Worm (Caenorhabditis elegans) whole organism, L4 larva: ENCODE data around the gene C42D4.19.

Source experiments
- D1046.2 ChIP-seq: fragments of 200-800 bp; sonication (Bioruptor generic); IDR thresholded peaks from 2 replicates; pipeline ENCODE4 v1.3.6; 2022; ENCODE audit warnings: missing genetic modification characterization, missing compliant biosample characterization
- F26F4.8 ChIP-seq: fragments of 200-800 bp; sonication (Bioruptor generic); conservative IDR thresholded peaks from 2 replicates; pipeline ENCODE4 v1.3.6; 2022; ENCODE audit warnings: missing genetic modification characterization, missing compliant biosample characterization
- T20F7.1 ChIP-seq: fragments of 200-800 bp; sonication (Bioruptor generic); optimal IDR thresholded peaks from 2 replicates; lab custom pipeline; 2018; ENCODE audit warnings: mild to moderate bottlenecking, missing genetic modification characterization, missing compliant biosample characterization
- Y48G9A.11 ChIP-seq: fragments of 200-800 bp; sonication (Bioruptor generic); IDR thresholded peaks from 2 replicates; pipeline ENCODE4 v1.3.6; 2022; ENCODE audit warnings: missing genetic modification reagents, missing genetic modification characterization, missing compliant biosample characterization
- ZK337.2 ChIP-seq: fragments of 200-800 bp; sonication (Bioruptor generic); IDR thresholded peaks from 2 replicates; pipeline ENCODE4 v1.3.6; 2022; ENCODE audit warnings: missing genetic modification reagents, missing genetic modification characterization, missing compliant biosample characterization
- aha-1 ChIP-seq: fragments of 150-350 bp; peaks from one replicate; lab custom pipeline; 2014; ENCODE audit warnings: missing biosample characterization, missing genetic modification characterization
- aly-2 ChIP-seq: sonication (generic microtip); optimal IDR thresholded peaks from 2 replicates; lab custom pipeline; 2018; ENCODE audit warnings: missing biosample characterization, missing genetic modification characterization
- ama-1 ChIP-seq: fragments of 150-350 bp; optimal IDR thresholded peaks from 2 replicates; lab custom pipeline; 2014; ENCODE audit warnings: inconsistent platforms, mixed read lengths
- arid-1 ChIP-seq: fragments of 200-800 bp; sonication (Bioruptor generic); conservative IDR thresholded peaks from 2 replicates; pipeline ENCODE4 v1.3.6; 2022; ENCODE audit warnings: missing genetic modification reagents, missing genetic modification characterization, missing compliant biosample characterization
- ceh-20 ChIP-seq: fragments of 200-800 bp; sonication (Bioruptor generic); IDR thresholded peaks from 2 replicates; pipeline ENCODE4 v1.3.6; 2022; ENCODE audit warnings: missing genetic modification reagents, missing genetic modification characterization, missing compliant biosample characterization
- ceh-32 ChIP-seq: sonication (generic microtip); optimal IDR thresholded peaks from 2 replicates; lab custom pipeline; 2016; ENCODE audit warnings: mild to moderate bottlenecking, missing genetic modification characterization, missing compliant biosample characterization; ENCODE audit not compliant: poor library complexity
- ceh-44 ChIP-seq: fragments of 200-800 bp; sonication (Bioruptor generic); IDR thresholded peaks from 2 replicates; pipeline ENCODE4 v1.3.6; 2022; ENCODE audit warnings: missing genetic modification reagents, missing genetic modification characterization, missing compliant biosample characterization
- ceh-62 ChIP-seq: sonication (generic microtip); optimal IDR thresholded peaks from 2 replicates; lab custom pipeline; 2017; ENCODE audit warnings: missing biosample characterization, missing genetic modification characterization
- daf-16 ChIP-seq, 3 experiments: sonication (generic microtip); optimal IDR thresholded peaks; 2 replicates each; lab custom pipeline; 2016 to 2017; ENCODE audit warnings: missing genetic modification characterization in 3 of 3, missing genetic modification reagents in 3 of 3, mild to moderate bottlenecking in 2 of 3, missing compliant biosample characterization in 2 of 3, missing biosample characterization in 1 of 3, moderate library complexity in 1 of 3
- dmd-6 ChIP-seq: fragments of 200-800 bp; sonication (Bioruptor generic); IDR thresholded peaks from 2 replicates; pipeline ENCODE4 v1.3.6; 2022; ENCODE audit warnings: missing genetic modification reagents, missing genetic modification characterization, missing compliant biosample characterization
- dmd-8 ChIP-seq: fragments of 200-800 bp; sonication (Bioruptor generic); IDR thresholded peaks from 2 replicates; pipeline ENCODE4 v1.3.6; 2022; ENCODE audit warnings: missing genetic modification characterization, missing compliant biosample characterization
- dve-1 ChIP-seq: sonication (generic microtip); optimal IDR thresholded peaks from 2 replicates; lab custom pipeline; 2017; ENCODE audit warnings: antibody characterized with exemption, mild to moderate bottlenecking, missing genetic modification characterization, missing compliant biosample characterization; ENCODE audit not compliant: insufficient read depth
- egl-27 ChIP-seq: sonication (generic microtip); optimal IDR thresholded peaks from 3 replicates; lab custom pipeline; 2017; ENCODE audit warnings: missing biosample characterization, missing genetic modification reagents, missing genetic modification characterization
- fos-1 ChIP-seq: fragments of 150-350 bp; optimal IDR thresholded peaks from 2 replicates; lab custom pipeline; 2014; ENCODE audit warnings: missing biosample characterization, missing genetic modification characterization
- hlh-30 ChIP-seq: sonication (generic microtip); optimal IDR thresholded peaks from 2 replicates; lab custom pipeline; 2017; ENCODE audit warnings: antibody characterized with exemption, mild to moderate bottlenecking, missing genetic modification characterization, missing compliant biosample characterization; ENCODE audit not compliant: insufficient read depth
- hmg-1.1 ChIP-seq: fragments of 200-800 bp; sonication (Bioruptor generic); IDR thresholded peaks from 2 replicates; pipeline ENCODE4 v1.3.6; 2022; ENCODE audit warnings: missing genetic modification reagents, missing genetic modification characterization, missing compliant biosample characterization
- jun-1 ChIP-seq: fragments of 150-350 bp; optimal IDR thresholded peaks from 2 replicates; lab custom pipeline; 2014; ENCODE audit warnings: missing biosample characterization, missing genetic modification reagents, missing genetic modification characterization
- lin-15B ChIP-seq: fragments of 150-350 bp; sonication (generic microtip); optimal IDR thresholded peaks from 3 replicates; lab custom pipeline; 2014; ENCODE audit warnings: missing biosample characterization, missing genetic modification characterization
- lin-39 ChIP-seq: fragments of 150-350 bp; optimal IDR thresholded peaks from 2 replicates; lab custom pipeline; 2014; ENCODE audit warnings: missing biosample characterization, missing genetic modification reagents, missing genetic modification characterization
- madf-5 ChIP-seq, 2 experiments: fragments of 200-800 bp; sonication (Bioruptor generic); IDR thresholded peaks; 2 replicates each; pipeline ENCODE4 v1.3.6; 2022; ENCODE audit warnings: missing compliant biosample characterization in 2 of 2, missing genetic modification characterization in 2 of 2
- madf-9 ChIP-seq: fragments of 200-800 bp; sonication (Bioruptor generic); conservative IDR thresholded peaks from 2 replicates; pipeline ENCODE4 v1.3.6; 2022; ENCODE audit warnings: missing genetic modification reagents, missing genetic modification characterization, missing compliant biosample characterization
- mdl-1 ChIP-seq, 2 experiments: fragments of 150-350 bp in 1 of 2; sonication (generic microtip) in 1 of 2; optimal IDR thresholded peaks; 2 replicates each; lab custom pipeline; 2014 to 2017; ENCODE audit warnings: missing biosample characterization in 2 of 2, missing genetic modification characterization in 2 of 2
- nhr-10 ChIP-seq: fragments of 150-350 bp; optimal IDR thresholded peaks from 2 replicates; lab custom pipeline; 2014; ENCODE audit warnings: missing biosample characterization, missing genetic modification characterization
- nhr-11 ChIP-seq: fragments of 150-350 bp; optimal IDR thresholded peaks from 2 replicates; lab custom pipeline; 2014; ENCODE audit warnings: missing biosample characterization, missing genetic modification characterization
- nhr-237 ChIP-seq: sonication (generic microtip); optimal IDR thresholded peaks from 2 replicates; lab custom pipeline; 2017; ENCODE audit warnings: missing biosample characterization, missing genetic modification characterization
- nhr-41 ChIP-seq: fragments of 200-800 bp; sonication (Bioruptor generic); IDR thresholded peaks from 2 replicates; pipeline ENCODE4 v1.3.6; 2022; ENCODE audit warnings: missing genetic modification reagents, missing genetic modification characterization, missing compliant biosample characterization
- nhr-42 ChIP-seq: fragments of 200-800 bp; sonication (Bioruptor generic); IDR thresholded peaks from 2 replicates; pipeline ENCODE4 v1.3.6; 2022; ENCODE audit warnings: missing genetic modification characterization, missing compliant biosample characterization
- nhr-48 ChIP-seq: sonication (generic microtip); optimal IDR thresholded peaks from 2 replicates; lab custom pipeline; 2016; ENCODE audit warnings: mild to moderate bottlenecking, missing genetic modification characterization, missing compliant biosample characterization
- nhr-6 ChIP-seq: fragments of 150-350 bp; optimal IDR thresholded peaks from 2 replicates; lab custom pipeline; 2014; ENCODE audit warnings: missing biosample characterization, missing genetic modification characterization
- nhr-77 ChIP-seq: fragments of 150-350 bp; optimal IDR thresholded peaks from 2 replicates; lab custom pipeline; 2014; ENCODE audit warnings: missing biosample characterization, missing genetic modification characterization
- pha-4 ChIP-seq, 2 experiments: fragments of 150-350 bp in 1 of 2; fragments of 200-800 bp in 1 of 2; sonication (Bioruptor generic) in 1 of 2; IDR thresholded peaks in 1 of 2; optimal IDR thresholded peaks in 1 of 2; 2 replicates each; pipeline versions ENCODE4 v1.3.6 to Lab custom; 2014 to 2022; ENCODE audit warnings: missing genetic modification characterization in 2 of 2, missing genetic modification reagents in 2 of 2, missing biosample characterization in 1 of 2, missing compliant biosample characterization in 1 of 2
- php-3 ChIP-seq: fragments of 200-800 bp; sonication (Bioruptor generic); IDR thresholded peaks from 2 replicates; pipeline ENCODE4 v1.3.6; 2022; ENCODE audit warnings: missing genetic modification reagents, missing genetic modification characterization, missing compliant biosample characterization
- pqm-1 ChIP-seq: sonication (generic microtip); optimal IDR thresholded peaks from 2 replicates; lab custom pipeline; 2017; ENCODE audit warnings: missing biosample characterization, missing genetic modification characterization
- saeg-2 ChIP-seq: fragments of 200-800 bp; sonication (Bioruptor generic); IDR thresholded peaks from 2 replicates; pipeline ENCODE4 v1.3.6; 2022; ENCODE audit warnings: missing genetic modification reagents, missing genetic modification characterization, missing compliant biosample characterization
- set-16 ChIP-seq: fragments of 200-800 bp; sonication (Bioruptor generic); IDR thresholded peaks from 2 replicates; pipeline ENCODE4 v1.3.6; 2022; ENCODE audit warnings: missing genetic modification reagents, missing genetic modification characterization, missing compliant biosample characterization
- spr-1 ChIP-seq: sonication (generic microtip); optimal IDR thresholded peaks from 2 replicates; lab custom pipeline; 2016; ENCODE audit warnings: mild to moderate bottlenecking, missing genetic modification characterization, missing compliant biosample characterization
- spr-3 ChIP-seq: fragments of 200-800 bp; sonication (Bioruptor generic); optimal IDR thresholded peaks from 2 replicates; lab custom pipeline; 2018; ENCODE audit warnings: mild to moderate bottlenecking, missing genetic modification characterization, missing compliant biosample characterization
- tra-1 ChIP-seq: fragments of 200-800 bp; sonication (Bioruptor generic); IDR thresholded peaks from 2 replicates; pipeline ENCODE4 v1.3.6; 2022; ENCODE audit warnings: missing genetic modification reagents, missing genetic modification characterization, missing compliant biosample characterization
- unc-62 ChIP-seq, 3 experiments: fragments of 150-350 bp in 1 of 3; sonication (generic microtip); optimal IDR thresholded peaks in 2 of 3; peaks in 1 of 3; 1 replicate in 1 of 3; 2 replicates in 2 of 3; lab custom pipeline; 2014 to 2017; ENCODE audit warnings: missing biosample characterization in 3 of 3, missing genetic modification characterization in 3 of 3, missing genetic modification reagents in 3 of 3, missing genotype in 1 of 3
- zfp-3 ChIP-seq: fragments of 200-800 bp; sonication (Bioruptor generic); conservative IDR thresholded peaks from 2 replicates; pipeline ENCODE4 v1.3.6; 2022; ENCODE audit warnings: missing genetic modification reagents, missing genetic modification characterization, missing compliant biosample characterization
- zip-2 ChIP-seq: fragments of 150-350 bp; optimal IDR thresholded peaks from 2 replicates; lab custom pipeline; 2014; ENCODE audit warnings: missing biosample characterization, missing genetic modification characterization
- ztf-11 ChIP-seq: fragments of 150-350 bp; optimal IDR thresholded peaks from 2 replicates; lab custom pipeline; 2014; ENCODE audit warnings: missing biosample characterization, missing genetic modification characterization
- ztf-7 ChIP-seq: fragments of 150-350 bp; optimal IDR thresholded peaks from 2 replicates; lab custom pipeline; 2014; ENCODE audit warnings: missing biosample characterization, missing genetic modification characterization

The C42D4.19 gene

ce11 chrIV:7188528-7189422, 13.3 kb downstream of the C42D4.19 start, which contains the start of gene srlf-7:
srlf-7 (plus strand) TSS chrIV:7189287.
- no peak for TF ChIP-seq spr-3 (GFP tag; lab: Kevin White, UChicago)
- no peak for TF ChIP-seq ceh-32 (tag; lab: Kevin White, UChicago)
- no peak for TF ChIP-seq ceh-44
- TF ChIP-seq nhr-48 (tag; lab: Kevin White, UChicago): peak; percentile 87
- TF ChIP-seq set-16 (GFP tag; lab: Robert Waterston, UW): no peak
- peak in 1 of 2 experiments; percentile 87 for TF ChIP-seq daf-16 (GFP tag; optimal IDR thresholded peaks at IDR 0.05; lab: Kevin White, UChicago)
- peak; percentile 100 for TF ChIP-seq daf-16 (tag; optimal IDR thresholded peaks at IDR 0.05; lab: Kevin White, UChicago)
- no peak for TF ChIP-seq spr-1 (tag; lab: Kevin White, UChicago)
- peak; percentile 52 for TF ChIP-seq fos-1
- peak; percentile 98 for TF ChIP-seq dve-1 (tag; lab: Kevin White, UChicago)
- peak; percentile 92 for TF ChIP-seq php-3 (GFP tag; lab: Robert Waterston, UW)
- 0 out of 2 replicates have a peak, but pooled peaks have one; percentile 19 for TF ChIP-seq ceh-20 (GFP tag; lab: Robert Waterston, UW)
- TF ChIP-seq arid-1 (GFP tag; lab: Robert Waterston, UW): no peak
- TF ChIP-seq ztf-7 (tag; lab: Kevin White, UChicago): no peak
- TF ChIP-seq unc-62 (GFP tag; optimal IDR thresholded peaks at IDR 0.05 in 1 of 2; lab: Kevin White, UChicago): peak; percentile 29 to 47
- no peak for TF ChIP-seq unc-62 (tag; optimal IDR thresholded peaks at IDR 0.05; lab: Kevin White, UChicago)
- no peak for TF ChIP-seq nhr-42 (GFP tag; lab: Robert Waterston, UW)
- peak; percentile 96 for TF ChIP-seq aha-1
- TF ChIP-seq saeg-2: no peak
- TF ChIP-seq zfp-3: no peak
- TF ChIP-seq lin-15B (tag; lab: Kevin White, UChicago): no peak
- no peak for TF ChIP-seq dmd-8 (GFP tag; lab: Robert Waterston, UW)
- TF ChIP-seq hmg-1.1 (GFP tag; lab: Robert Waterston, UW): no peak
- TF ChIP-seq mdl-1 (tag; optimal IDR thresholded peaks at IDR 0.05; lab: Kevin White, UChicago): peak; percentile 0 to 87
- no peak for TF ChIP-seq lin-39
- TF ChIP-seq nhr-77 (tag; lab: Kevin White, UChicago): peak; percentile 95
- TF ChIP-seq nhr-11 (tag; lab: Kevin White, UChicago): peak; percentile 32
- TF ChIP-seq pqm-1 (tag; lab: Kevin White, UChicago): peak; percentile 97
- peak; percentile 78 for TF ChIP-seq tra-1 (GFP tag; lab: Robert Waterston, UW)
- peak; percentile 87 for TF ChIP-seq nhr-10
- no peak for TF ChIP-seq D1046.2 (GFP tag; lab: Robert Waterston, UW)
- TF ChIP-seq madf-9 (GFP tag; lab: Robert Waterston, UW): no peak
- no peak for TF ChIP-seq ceh-62 (tag; lab: Kevin White, UChicago)
- peak; percentile 12 for TF ChIP-seq nhr-6
- peak; percentile 38 for TF ChIP-seq ama-1
- no peak for TF ChIP-seq F26F4.8 (GFP tag; lab: Robert Waterston, UW)
- TF ChIP-seq hlh-30 (tag; lab: Kevin White, UChicago): peak; percentile 77
- no peak for TF ChIP-seq Y48G9A.11
- TF ChIP-seq aly-2 (tag; lab: Kevin White, UChicago): no peak
- TF ChIP-seq madf-5 (GFP tag; IDR thresholded peaks at IDR 0.05; lab: Robert Waterston, UW): no peak
- no peak for TF ChIP-seq ZK337.2 (GFP tag; lab: Robert Waterston, UW)
- no peak for TF ChIP-seq zip-2 (tag; lab: Kevin White, UChicago)
- TF ChIP-seq nhr-237 (tag; lab: Kevin White, UChicago): no peak
- TF ChIP-seq ztf-11 (tag; lab: Kevin White, UChicago): no peak
- peak; percentile 56; the same call in 1 of the 2 replicates for TF ChIP-seq pha-4 (GFP tag; IDR thresholded peaks at IDR 0.05; lab: Robert Waterston, UW)
- no peak for TF ChIP-seq pha-4 (tag; optimal IDR thresholded peaks at IDR 0.05; lab: Kevin White, UChicago)
- peak; percentile 98 for TF ChIP-seq dmd-6 (GFP tag; lab: Robert Waterston, UW)
- peak; percentile 62 for TF ChIP-seq jun-1 (tag; lab: Kevin White, UChicago)
- TF ChIP-seq nhr-41 (GFP tag; lab: Robert Waterston, UW): peak; percentile 68; the same call in 1 of the 2 replicates
- peak; percentile 75 for TF ChIP-seq T20F7.1 (GFP tag; lab: Kevin White, UChicago)
- TF ChIP-seq egl-27 (tag; lab: Kevin White, UChicago): no peak
